Worm (Caenorhabditis elegans) whole organism, mixed stage, embryonic: ENCODE results near the gene pqe-1.

Experiments used
- M03D4.4 ChIP-seq: sonication (generic microtip); optimal IDR thresholded peaks from 2 replicates; lab custom pipeline; 2017; ENCODE audit warnings: mild to moderate bottlenecking, missing genetic modification characterization, missing compliant biosample characterization
- bed-3 ChIP-seq: fragments of 200-800 bp; sonication (Bioruptor generic); optimal IDR thresholded peaks from 3 replicates; lab custom pipeline; 2018; ENCODE audit warnings: mild to moderate bottlenecking, missing genetic modification characterization, moderate library complexity, missing compliant biosample characterization
- blmp-1 ChIP-seq: fragments of 150-350 bp; optimal IDR thresholded peaks from 2 replicates; lab custom pipeline; 2014; ENCODE audit warnings: missing biosample characterization, missing genetic modification characterization
- ceh-39 ChIP-seq: fragments of 150-350 bp; optimal IDR thresholded peaks from 2 replicates; lab custom pipeline; 2014; ENCODE audit warnings: missing biosample characterization, missing genetic modification characterization
- ceh-43 ChIP-seq: fragments of 200-800 bp; sonication (Bioruptor generic); optimal IDR thresholded peaks from 2 replicates; lab custom pipeline; 2018; ENCODE audit warnings: mild to moderate bottlenecking, missing genetic modification characterization, moderate library complexity, missing compliant biosample characterization
- ceh-83 ChIP-seq: fragments of 200-800 bp; sonication (Bioruptor generic); optimal IDR thresholded peaks from 2 replicates; lab custom pipeline; 2018; ENCODE audit warnings: mild to moderate bottlenecking, missing genetic modification characterization, missing compliant biosample characterization
- ces-1 ChIP-seq: fragments of 150-350 bp; optimal IDR thresholded peaks from 2 replicates; lab custom pipeline; 2014; ENCODE audit warnings: missing biosample characterization, missing genetic modification reagents, missing genetic modification characterization
- cnd-1 ChIP-seq: fragments of 200-800 bp; sonication (Bioruptor generic); optimal IDR thresholded peaks from 2 replicates; lab custom pipeline; 2018; ENCODE audit warnings: mild to moderate bottlenecking, missing genetic modification characterization, missing compliant biosample characterization
- drap-1 ChIP-seq: fragments of 200-800 bp; sonication (Bioruptor generic); optimal IDR thresholded peaks from 3 replicates; lab custom pipeline; 2018; ENCODE audit warnings: mild to moderate bottlenecking, missing genetic modification characterization, missing compliant biosample characterization
- elt-1 ChIP-seq: sonication (generic microtip); optimal IDR thresholded peaks from 2 replicates; lab custom pipeline; 2017; ENCODE audit warnings: missing genetic modification characterization, mild to moderate bottlenecking, missing compliant biosample characterization, antibody characterized with exemption, moderate library complexity, borderline replicate concordance; ENCODE audit not compliant: insufficient read depth
- elt-3 ChIP-seq: fragments of 150-350 bp; optimal IDR thresholded peaks from 2 replicates; lab custom pipeline; 2014; ENCODE audit warnings: missing biosample characterization, missing genetic modification characterization
- flh-1 ChIP-seq: fragments of 200-800 bp; sonication (Bioruptor generic); optimal IDR thresholded peaks from 2 replicates; lab custom pipeline; 2018; ENCODE audit warnings: mild to moderate bottlenecking, missing genetic modification characterization, moderate library complexity, missing compliant biosample characterization
- ham-2 ChIP-seq: fragments of 200-800 bp; sonication (Bioruptor generic); optimal IDR thresholded peaks from 2 replicates; lab custom pipeline; 2018; ENCODE audit warnings: mild to moderate bottlenecking, missing genetic modification characterization, missing compliant biosample characterization
- hlh-1 ChIP-seq: fragments of 150-350 bp; optimal IDR thresholded peaks from 2 replicates; lab custom pipeline; 2014; ENCODE audit warnings: missing biosample characterization, missing genetic modification reagents, missing genetic modification characterization
- lin-13 ChIP-seq: fragments of 150-350 bp; optimal IDR thresholded peaks from 2 replicates; lab custom pipeline; 2014; ENCODE audit warnings: missing biosample characterization, missing genetic modification characterization
- lin-32 ChIP-seq: fragments of 200-800 bp; sonication (Bioruptor generic); optimal IDR thresholded peaks from 2 replicates; lab custom pipeline; 2018; ENCODE audit warnings: mild to moderate bottlenecking, missing genetic modification characterization, missing compliant biosample characterization
- lsy-2 ChIP-seq: fragments of 150-350 bp; optimal IDR thresholded peaks from 2 replicates; lab custom pipeline; 2014; ENCODE audit warnings: missing biosample characterization, missing genetic modification characterization
- mab-5 ChIP-seq: fragments of 150-350 bp; optimal IDR thresholded peaks from 2 replicates; lab custom pipeline; 2014; ENCODE audit warnings: missing biosample characterization, missing genetic modification characterization
- mep-1 ChIP-seq: fragments of 150-350 bp; optimal IDR thresholded peaks from 2 replicates; lab custom pipeline; 2017; ENCODE audit warnings: missing biosample characterization, missing genetic modification reagents, missing genetic modification characterization, inconsistent platforms
- mls-2 ChIP-seq: sonication (generic microtip); optimal IDR thresholded peaks from 2 replicates; lab custom pipeline; 2016; ENCODE audit warnings: mild to moderate bottlenecking, missing genetic modification characterization, moderate library complexity, missing compliant biosample characterization
- nhr-12 ChIP-seq: fragments of 150-350 bp; optimal IDR thresholded peaks from 2 replicates; lab custom pipeline; 2014; ENCODE audit warnings: missing biosample characterization, missing genetic modification characterization
- nhr-2 ChIP-seq: fragments of 150-350 bp; optimal IDR thresholded peaks from 2 replicates; lab custom pipeline; 2014; ENCODE audit warnings: missing biosample characterization, missing genetic modification characterization
- nhr-237 ChIP-seq: fragments of 150-350 bp; optimal IDR thresholded peaks from 2 replicates; lab custom pipeline; 2014; ENCODE audit warnings: missing biosample characterization, missing genetic modification characterization
- nhr-28 ChIP-seq: fragments of 150-350 bp; optimal IDR thresholded peaks from 2 replicates; lab custom pipeline; 2014; ENCODE audit warnings: missing biosample characterization, missing genetic modification characterization
- nhr-76 ChIP-seq: sonication (generic microtip); optimal IDR thresholded peaks from 2 replicates; lab custom pipeline; 2017; ENCODE audit warnings: missing biosample characterization, missing genetic modification characterization
- pha-4 ChIP-seq: fragments of 150-350 bp; optimal IDR thresholded peaks from 2 replicates; lab custom pipeline; 2018; ENCODE audit warnings: missing biosample characterization, missing genetic modification reagents, missing genetic modification characterization
- sem-2 ChIP-seq: fragments of 200-800 bp; sonication (Bioruptor generic); optimal IDR thresholded peaks from 2 replicates; lab custom pipeline; 2018; ENCODE audit warnings: mild to moderate bottlenecking, missing genetic modification characterization, missing compliant biosample characterization
- snpc-4 ChIP-seq: fragments of 150-350 bp; optimal IDR thresholded peaks from 2 replicates; lab custom pipeline; 2014; ENCODE audit warnings: missing biosample characterization, missing genetic modification characterization
- sptf-1 ChIP-seq: sonication (generic microtip); optimal IDR thresholded peaks from 2 replicates; lab custom pipeline; 2017; ENCODE audit warnings: mild to moderate bottlenecking, missing genetic modification characterization, moderate library complexity, missing compliant biosample characterization
- tbx-8 ChIP-seq: fragments of 200-800 bp; sonication (Bioruptor generic); optimal IDR thresholded peaks from 2 replicates; lab custom pipeline; 2018; ENCODE audit warnings: mild to moderate bottlenecking, missing genetic modification characterization, moderate library complexity, missing compliant biosample characterization
- unc-120 ChIP-seq: sonication (generic microtip); optimal IDR thresholded peaks from 2 replicates; lab custom pipeline; 2017; ENCODE audit warnings: missing genetic modification characterization, missing compliant biosample characterization; ENCODE audit not compliant: poor library complexity, severe bottlenecking
- unc-39 ChIP-seq: fragments of 150-350 bp; optimal IDR thresholded peaks from 2 replicates; lab custom pipeline; 2014; ENCODE audit warnings: missing biosample characterization, missing genetic modification characterization
- unc-62 ChIP-seq: fragments of 150-350 bp; optimal IDR thresholded peaks from 2 replicates; lab custom pipeline; 2014; ENCODE audit warnings: missing biosample characterization, missing genetic modification reagents, missing genetic modification characterization
- zip-8 ChIP-seq: fragments of 150-350 bp; optimal IDR thresholded peaks from 2 replicates; lab custom pipeline; 2014; ENCODE audit warnings: missing biosample characterization, missing genetic modification characterization
- ztf-11 ChIP-seq: fragments of 150-350 bp; optimal IDR thresholded peaks from 2 replicates; lab custom pipeline; 2014; ENCODE audit warnings: missing biosample characterization, missing genetic modification characterization

The pqe-1 gene

ce11 chrIII:5290230-5290629 lies 20.8 kb upstream of the pqe-1 start:
- no peak for TF ChIP-seq nhr-76 (tag; lab: Kevin White, UChicago)
- TF ChIP-seq ceh-83 (GFP tag; lab: Kevin White, UChicago), result no peak
- no peak for TF ChIP-seq nhr-237 (tag; lab: Kevin White, UChicago)
- no peak for TF ChIP-seq nhr-12 (tag; lab: Kevin White, UChicago)
- no peak for TF ChIP-seq flh-1 (GFP tag; lab: Kevin White, UChicago)
- no peak for TF ChIP-seq elt-3 (tag; lab: Kevin White, UChicago)
- TF ChIP-seq unc-39 (tag; lab: Kevin White, UChicago), result no peak
- TF ChIP-seq ceh-39 (tag; lab: Kevin White, UChicago), result no peak
- no peak for TF ChIP-seq mab-5 (tag; lab: Kevin White, UChicago)
- no peak for TF ChIP-seq ham-2 (GFP tag; lab: Kevin White, UChicago)
- no peak for TF ChIP-seq cnd-1 (tag; lab: Kevin White, UChicago)
- TF ChIP-seq mep-1 (tag; lab: Kevin White, UChicago), result no peak
- TF ChIP-seq pha-4, result no peak
- TF ChIP-seq elt-1 (tag; lab: Kevin White, UChicago), result no peak
- no peak for TF ChIP-seq blmp-1

DNA sequence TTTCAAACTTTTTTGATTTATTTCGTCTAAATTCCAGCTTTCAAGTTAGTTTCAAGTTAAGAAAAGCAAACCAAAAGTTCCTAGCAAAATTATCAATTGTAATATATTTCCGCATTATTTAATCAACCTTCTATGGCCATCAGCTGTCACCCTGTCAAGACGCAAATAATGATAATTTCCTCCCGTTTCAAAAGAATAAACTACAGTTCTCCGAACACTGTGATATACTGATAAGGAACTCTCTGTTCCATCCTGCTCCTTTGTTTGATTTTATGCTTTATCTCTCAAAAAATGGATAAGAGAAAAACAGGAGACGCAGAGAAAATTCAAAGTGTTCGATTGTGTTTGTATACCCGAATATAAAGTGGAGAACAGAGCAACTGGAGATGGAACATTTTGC lies 19.8 kb upstream of the pqe-1 start:
- no peak for TF ChIP-seq nhr-12 (tag; lab: Kevin White, UChicago)
- no peak for TF ChIP-seq unc-39 (tag; lab: Kevin White, UChicago)
- no peak for TF ChIP-seq M03D4.4 (tag; lab: Kevin White, UChicago)
- TF ChIP-seq nhr-76 (tag; lab: Kevin White, UChicago), result no peak
- no peak for TF ChIP-seq lsy-2 (tag; lab: Kevin White, UChicago)
- TF ChIP-seq flh-1 (GFP tag; lab: Kevin White, UChicago), result no peak
- no peak for TF ChIP-seq ztf-11

- TF ChIP-seq snpc-4 (tag; lab: Kevin White, UChicago), result no peak
- no peak for TF ChIP-seq nhr-76 (tag; lab: Kevin White, UChicago)
- TF ChIP-seq unc-120 (tag; lab: Kevin White, UChicago), result no peak
- TF ChIP-seq unc-39 (tag; lab: Kevin White, UChicago), result no peak
- no peak for TF ChIP-seq flh-1 (GFP tag; lab: Kevin White, UChicago)
- TF ChIP-seq zip-8 (tag; lab: Kevin White, UChicago), result no peak
- TF ChIP-seq elt-1 (tag; lab: Kevin White, UChicago), result no peak
- no peak for TF ChIP-seq elt-3 (tag; lab: Kevin White, UChicago)
Observed at ce11 chrIII:5294281-5294680, 16.8 kb upstream of the pqe-1 start.

DNA sequence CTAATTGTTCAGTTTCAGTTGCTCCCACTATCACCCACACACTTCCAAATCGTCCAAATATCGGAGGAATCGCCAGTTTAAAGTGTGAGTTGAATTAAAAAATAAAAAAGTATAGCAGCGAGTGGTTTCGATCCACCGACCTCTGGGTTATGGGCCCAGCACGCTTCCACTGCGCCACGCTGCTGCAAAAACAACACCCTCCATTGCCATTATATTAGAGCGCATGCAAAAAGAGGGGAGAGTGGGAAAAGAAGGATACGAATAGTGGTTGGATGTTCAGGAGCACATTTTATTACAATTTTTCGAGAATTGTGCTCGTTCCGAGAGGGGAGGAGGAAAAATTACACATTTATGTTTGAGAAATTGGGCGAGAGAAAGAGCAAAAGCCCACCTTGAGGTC lies 16.2 kb upstream of the pqe-1 start:
- TF ChIP-seq snpc-4 (tag; lab: Kevin White, UChicago), result no peak
- peak; percentile 95 for TF ChIP-seq sptf-1
- TF ChIP-seq mab-5 (tag; lab: Kevin White, UChicago), result no peak
- TF ChIP-seq nhr-12 (tag; lab: Kevin White, UChicago), result no peak
- TF ChIP-seq flh-1 (GFP tag; lab: Kevin White, UChicago), result peak; percentile 86
- peak; percentile 10 for TF ChIP-seq lsy-2 (tag; lab: Kevin White, UChicago)
- no peak for TF ChIP-seq lin-13
- peak; percentile 93 for TF ChIP-seq M03D4.4 (tag; lab: Kevin White, UChicago)
- TF ChIP-seq sem-2, result peak; percentile 83
- TF ChIP-seq pha-4, result peak; percentile 38
- no peak for TF ChIP-seq ceh-39 (tag; lab: Kevin White, UChicago)
- TF ChIP-seq tbx-8 (GFP tag; lab: Kevin White, UChicago), result peak; percentile 80
- no peak for TF ChIP-seq ces-1 (GFP tag; lab: Kevin White, UChicago)
- no peak for TF ChIP-seq elt-3 (tag; lab: Kevin White, UChicago)
- peak; percentile 65 for TF ChIP-seq unc-62
- peak; percentile 51 for TF ChIP-seq nhr-76 (tag; lab: Kevin White, UChicago)
- peak; percentile 91 for TF ChIP-seq drap-1 (GFP tag; lab: Kevin White, UChicago)
- peak; percentile 88 for TF ChIP-seq ceh-43 (GFP tag; lab: Kevin White, UChicago)
- TF ChIP-seq nhr-28 (tag; lab: Kevin White, UChicago), result peak; percentile 27
- TF ChIP-seq unc-39 (tag; lab: Kevin White, UChicago), result peak; percentile 7
- TF ChIP-seq mep-1 (tag; lab: Kevin White, UChicago), result peak; percentile 35
- TF ChIP-seq ham-2 (GFP tag; lab: Kevin White, UChicago), result peak; percentile 79
- no peak for TF ChIP-seq blmp-1
- TF ChIP-seq elt-1 (tag; lab: Kevin White, UChicago), result no peak
- no peak for TF ChIP-seq nhr-2
- TF ChIP-seq mls-2 (tag; lab: Kevin White, UChicago), result peak; percentile 95
- TF ChIP-seq hlh-1, result peak; percentile 67
- TF ChIP-seq cnd-1 (tag; lab: Kevin White, UChicago), result peak; percentile 90
- TF ChIP-seq ceh-83 (GFP tag; lab: Kevin White, UChicago), result peak; percentile 92
- peak; percentile 89 for TF ChIP-seq unc-120 (tag; lab: Kevin White, UChicago)
- peak; percentile 80 for TF ChIP-seq bed-3 (GFP tag; lab: Kevin White, UChicago)
- peak; percentile 4 for TF ChIP-seq nhr-237 (tag; lab: Kevin White, UChicago)
- peak; percentile 77 for TF ChIP-seq lin-32 (GFP tag; lab: Kevin White, UChicago)
- no peak for TF ChIP-seq zip-8 (tag; lab: Kevin White, UChicago)
- TF ChIP-seq ztf-11, result peak; percentile 28
